Worm (Caenorhabditis elegans): ENCODE results near the gene pcf-11.
"Not testable (repeated sequence)": the region's sequence is repeated elsewhere in the genome, so short reads cannot be mapped to it uniquely, and the experiment has no call there.

DNA sequence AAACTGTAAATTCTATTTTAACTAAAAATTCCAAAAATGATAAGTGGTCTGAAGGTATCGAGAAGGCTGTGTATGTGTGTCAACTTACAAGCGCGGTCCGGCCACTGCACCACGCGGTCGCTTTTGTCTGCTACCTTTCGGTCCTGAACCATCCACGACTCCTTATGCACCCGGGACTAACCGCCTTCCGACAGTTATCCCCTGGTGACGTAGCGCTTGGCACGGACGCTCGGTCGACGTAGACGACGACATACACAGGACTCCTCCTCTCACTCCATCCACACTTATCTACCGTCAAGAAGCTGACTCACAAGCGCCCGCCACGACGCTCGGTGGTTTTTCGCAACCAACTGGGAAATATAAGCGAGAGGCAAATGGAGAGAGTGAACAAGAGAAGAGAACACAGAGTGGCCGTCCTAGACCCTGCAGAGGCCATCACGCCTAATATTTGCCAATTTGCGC, 6.7 kb downstream of the pcf-11 start:
- peak; percentile 78 for TF ChIP-seq dao-5 (tag; optimal IDR thresholded peaks at IDR 0.05)
- not testable (repeated sequence) for TF ChIP-seq W03F9.2 (tag; optimal IDR thresholded peaks at IDR 0.05)
